Fruit fly (Drosophila melanogaster) whole organism, adult: ENCODE results near the gene Arl5.
A peak's percentile ranks its signal among the peaks of the same experiment; 100 is the strongest.

ENCODE experiments used
- CG11617 ChIP-seq: fragments of 200-800 bp; sonication (Bioruptor generic); optimal IDR thresholded peaks from 2 replicates; lab custom pipeline; 2017; ENCODE audit warnings: mild to moderate bottlenecking, missing biosample characterization, missing genetic modification reagents, missing genetic modification characterization
- CG12768 ChIP-seq: fragments of 200-800 bp; sonication (Bioruptor generic); optimal IDR thresholded peaks from 2 replicates; lab custom pipeline; 2017; ENCODE audit warnings: missing biosample characterization, missing genetic modification characterization, mild to moderate bottlenecking, moderate library complexity, missing genetic modification reagents
- CG14711 ChIP-seq: fragments of 200-800 bp; sonication (Bioruptor generic); optimal IDR thresholded peaks from 2 replicates; lab custom pipeline; 2018; ENCODE audit warnings: missing biosample characterization, mild to moderate bottlenecking, missing genetic modification characterization, moderate library complexity
- CG1620 ChIP-seq: fragments of 200-800 bp; sonication (Bioruptor generic); optimal IDR thresholded peaks from 2 replicates; lab custom pipeline; 2016; ENCODE audit warnings: missing biosample characterization, missing genetic modification characterization
- CG33017 ChIP-seq: fragments of 200-800 bp; sonication (Bioruptor generic); optimal IDR thresholded peaks from 2 replicates; lab custom pipeline; 2018; ENCODE audit warnings: missing biosample characterization, mild to moderate bottlenecking, missing genetic modification characterization, moderate library complexity
- CG5204 ChIP-seq: fragments of 200-800 bp; sonication (Bioruptor generic); optimal IDR thresholded peaks from 2 replicates; lab custom pipeline; 2016; ENCODE audit warnings: missing biosample characterization, missing genetic modification characterization
- CG7045 ChIP-seq: fragments of 200-800 bp; sonication (Bioruptor generic); optimal IDR thresholded peaks from 2 replicates; lab custom pipeline; 2017; ENCODE audit warnings: missing biosample characterization, mild to moderate bottlenecking, missing genetic modification characterization
- CG7101 ChIP-seq: fragments of 200-800 bp; sonication (Bioruptor generic); optimal IDR thresholded peaks from 2 replicates; lab custom pipeline; 2018; ENCODE audit warnings: missing biosample characterization, mild to moderate bottlenecking, missing genetic modification characterization, moderate library complexity
- Clk ChIP-seq: fragments of 200-800 bp; sonication (Bioruptor generic); optimal IDR thresholded peaks from 2 replicates; lab custom pipeline; 2017; ENCODE audit warnings: missing biosample characterization, missing genetic modification characterization
- Crg-1 ChIP-seq: fragments of 200-800 bp; sonication (Bioruptor generic); optimal IDR thresholded peaks from 2 replicates; lab custom pipeline; 2016; ENCODE audit warnings: missing biosample characterization, missing genetic modification characterization
- Hr96 ChIP-seq: fragments of 200-800 bp; sonication (Bioruptor generic); optimal IDR thresholded peaks from 2 replicates; lab custom pipeline; 2016; ENCODE audit warnings: missing biosample characterization, missing genetic modification characterization
- Mnt ChIP-seq: fragments of 200-800 bp; sonication (Bioruptor generic); optimal IDR thresholded peaks from 2 replicates; lab custom pipeline; 2016; ENCODE audit warnings: missing biosample characterization, mild to moderate bottlenecking, missing genetic modification characterization
- bab1 ChIP-seq: fragments of 200-800 bp; sonication (Bioruptor generic); optimal IDR thresholded peaks from 3 replicates; lab custom pipeline; 2019; ENCODE audit warnings: missing biosample characterization, mild to moderate bottlenecking, missing genetic modification characterization, moderate library complexity
- cic ChIP-seq: fragments of 200-800 bp; sonication (Bioruptor generic); optimal IDR thresholded peaks from 2 replicates; lab custom pipeline; 2017; ENCODE audit warnings: missing biosample characterization, mild to moderate bottlenecking, missing genetic modification characterization, moderate library complexity
- cnc ChIP-seq, 2 experiments: fragments of >200 bp; optimal IDR thresholded peaks; 2 replicates each; lab custom pipeline; 2017
- kay ChIP-seq: fragments of 200-800 bp; sonication (Bioruptor generic); peaks from one replicate; lab custom pipeline; 2016; ENCODE audit warnings: missing biosample characterization, missing genetic modification characterization, borderline replicate concordance
- ovo ChIP-seq: fragments of 200-800 bp; sonication (Bioruptor generic); optimal IDR thresholded peaks from 2 replicates; lab custom pipeline; 2016; ENCODE audit warnings: missing biosample characterization, missing genetic modification characterization
- pad ChIP-seq: fragments of 200-800 bp; sonication (Bioruptor generic); optimal IDR thresholded peaks from 3 replicates; lab custom pipeline; 2017; ENCODE audit warnings: missing biosample characterization, missing genetic modification characterization, mild to moderate bottlenecking, moderate library complexity, missing genetic modification reagents
- tj ChIP-seq: fragments of 200-800 bp; sonication (Bioruptor generic); optimal IDR thresholded peaks from 3 replicates; lab custom pipeline; 2017; ENCODE audit warnings: missing biosample characterization, mild to moderate bottlenecking, missing genetic modification characterization, moderate library complexity
- toe ChIP-seq: fragments of 200-800 bp; sonication (Bioruptor generic); optimal IDR thresholded peaks from 2 replicates; lab custom pipeline; 2016; ENCODE audit warnings: missing biosample characterization, missing genetic modification characterization

The Arl5 gene

dm6 chr3L:8299224-8300130 lies at the start of gene Arl5, which contains the start of gene CG13671:
Gene Arl5 (minus strand): TSS chr3L:8299839.
Gene CG13671 (plus strand): TSS chr3L:8300064.
- peak; percentile 32 for TF ChIP-seq Mnt (GFP tag; lab: Kevin White, UChicago)
- peak; percentile 44 for TF ChIP-seq CG33017 (tag; lab: Kevin White, UChicago)
- TF ChIP-seq Hr96 (GFP tag; lab: Kevin White, UChicago) = no peak
- no peak for TF ChIP-seq CG5204
- peak; percentile 83 for TF ChIP-seq CG14711 (tag; lab: Kevin White, UChicago)
- no peak for TF ChIP-seq kay (GFP tag; lab: Kevin White, UChicago)
- TF ChIP-seq tj (GFP tag; lab: Kevin White, UChicago) = peak; percentile 31
- peak; percentile 80 for TF ChIP-seq CG7101 (tag; lab: Kevin White, UChicago)
- peak; percentile 66 for TF ChIP-seq CG7045 (GFP tag; lab: Kevin White, UChicago)
- peak; percentile 72 for TF ChIP-seq Crg-1 (GFP tag; lab: Kevin White, UChicago)
- peak; percentile 66 for TF ChIP-seq CG1620 (GFP tag; lab: Kevin White, UChicago)
- TF ChIP-seq CG12768 (GFP tag; lab: Kevin White, UChicago) = peak; percentile 57
- no peak for TF ChIP-seq toe
- TF ChIP-seq cic (GFP tag; lab: Kevin White, UChicago) = peak; percentile 54
- TF ChIP-seq pad (GFP tag; lab: Kevin White, UChicago) = peak; percentile 100
- peak; percentile 60 for TF ChIP-seq Clk (GFP tag; lab: Kevin White, UChicago)
- no peak for TF ChIP-seq cnc (optimal IDR thresholded peaks at IDR 0.05; lab: Kevin White, UChicago)
- peak; percentile 82 for TF ChIP-seq CG11617 (GFP tag; lab: Kevin White, UChicago)
- TF ChIP-seq ovo = peak; percentile 83
- peak; percentile 84 for TF ChIP-seq bab1 (GFP tag; lab: Kevin White, UChicago)

dm6 chr3L:8347346-8347745 lies 47.7 kb upstream of the Arl5 start:
- no peak for TF ChIP-seq Mnt (GFP tag; lab: Kevin White, UChicago)
- no peak for TF ChIP-seq cic (GFP tag; lab: Kevin White, UChicago)
- no peak for TF ChIP-seq CG5204
- peak; percentile 16 for TF ChIP-seq CG7101 (tag; lab: Kevin White, UChicago)

dm6 chr3L:8346100-8346980 lies 46.7 kb upstream of the Arl5 start, which contains the start of the genes CG7182 and GAPcenA:
Gene CG7182 (minus strand): TSS chr3L:8346382.
Gene GAPcenA (plus strand): TSS chr3L:8346561.
- peak; percentile 80 for TF ChIP-seq CG7045 (GFP tag; lab: Kevin White, UChicago)
- TF ChIP-seq cic (GFP tag; lab: Kevin White, UChicago) = no peak
- TF ChIP-seq tj (GFP tag; lab: Kevin White, UChicago) = peak; percentile 62
- TF ChIP-seq toe = peak; percentile 77
- TF ChIP-seq ovo = peak; percentile 50
- TF ChIP-seq CG7101 (tag; lab: Kevin White, UChicago) = peak; percentile 89
- TF ChIP-seq Clk (GFP tag; lab: Kevin White, UChicago) = peak; percentile 56
- TF ChIP-seq CG33017 (tag; lab: Kevin White, UChicago) = peak; percentile 83
- peak; percentile 79 for TF ChIP-seq CG1620 (GFP tag; lab: Kevin White, UChicago)
- TF ChIP-seq pad (GFP tag; lab: Kevin White, UChicago) = peak; percentile 81
- TF ChIP-seq CG12768 (GFP tag; lab: Kevin White, UChicago) = peak; percentile 76
- TF ChIP-seq cnc (optimal IDR thresholded peaks at IDR 0.05; lab: Kevin White, UChicago) = no peak
- peak; percentile 80 for TF ChIP-seq bab1 (GFP tag; lab: Kevin White, UChicago)
- TF ChIP-seq kay (GFP tag; lab: Kevin White, UChicago) = no peak
- TF ChIP-seq CG11617 (GFP tag; lab: Kevin White, UChicago) = peak; percentile 88
- peak; percentile 65 for TF ChIP-seq Hr96 (GFP tag; lab: Kevin White, UChicago)
- no peak for TF ChIP-seq CG5204
- TF ChIP-seq Crg-1 (GFP tag; lab: Kevin White, UChicago) = peak; percentile 68
- peak; percentile 94 for TF ChIP-seq Mnt (GFP tag; lab: Kevin White, UChicago)
- peak; percentile 89 for TF ChIP-seq CG14711 (tag; lab: Kevin White, UChicago)

- no peak for TF ChIP-seq Clk (GFP tag; lab: Kevin White, UChicago)
- no peak for TF ChIP-seq CG7101 (tag; lab: Kevin White, UChicago)
- TF ChIP-seq Hr96 (GFP tag; lab: Kevin White, UChicago) = no peak
- TF ChIP-seq cnc (optimal IDR thresholded peaks at IDR 0.05; lab: Kevin White, UChicago) = no peak
- TF ChIP-seq bab1 (GFP tag; lab: Kevin White, UChicago) = no peak
- no peak for TF ChIP-seq Mnt (GFP tag; lab: Kevin White, UChicago)
- no peak for TF ChIP-seq CG1620 (GFP tag; lab: Kevin White, UChicago)
- no peak for TF ChIP-seq CG33017 (tag; lab: Kevin White, UChicago)
- TF ChIP-seq ovo = no peak
- TF ChIP-seq Crg-1 (GFP tag; lab: Kevin White, UChicago) = no peak
- no peak for TF ChIP-seq toe
- TF ChIP-seq CG14711 (tag; lab: Kevin White, UChicago) = no peak
- no peak for TF ChIP-seq CG12768 (GFP tag; lab: Kevin White, UChicago)
- no peak for TF ChIP-seq CG7045 (GFP tag; lab: Kevin White, UChicago)
- TF ChIP-seq CG5204 = no peak
- TF ChIP-seq pad (GFP tag; lab: Kevin White, UChicago) = no peak
These were observed 45.5 kb upstream of the Arl5 start for dm6 chr3L:8345182-8345581.
